Fruit fly (Drosophila melanogaster) whole organism, adult: ENCODE results near the gene CG42711.

Experiments
- CG14711 ChIP-seq: fragments of 200-800 bp; sonication (Bioruptor generic); optimal IDR thresholded peaks from 2 replicates; lab custom pipeline; 2018; ENCODE audit warnings: missing biosample characterization, mild to moderate bottlenecking, missing genetic modification characterization, moderate library complexity
- CG7101 ChIP-seq: fragments of 200-800 bp; sonication (Bioruptor generic); optimal IDR thresholded peaks from 2 replicates; lab custom pipeline; 2018; ENCODE audit warnings: missing biosample characterization, mild to moderate bottlenecking, missing genetic modification characterization, moderate library complexity
- Hr96 ChIP-seq: fragments of 200-800 bp; sonication (Bioruptor generic); optimal IDR thresholded peaks from 2 replicates; lab custom pipeline; 2016; ENCODE audit warnings: missing biosample characterization, missing genetic modification characterization
- Mnt ChIP-seq: fragments of 200-800 bp; sonication (Bioruptor generic); optimal IDR thresholded peaks from 2 replicates; lab custom pipeline; 2016; ENCODE audit warnings: missing biosample characterization, mild to moderate bottlenecking, missing genetic modification characterization
- bab1 ChIP-seq: fragments of 200-800 bp; sonication (Bioruptor generic); optimal IDR thresholded peaks from 3 replicates; lab custom pipeline; 2019; ENCODE audit warnings: missing biosample characterization, mild to moderate bottlenecking, missing genetic modification characterization, moderate library complexity
- cnc ChIP-seq, 2 experiments: fragments of >200 bp; optimal IDR thresholded peaks; 2 replicates each; lab custom pipeline; 2017
- kay ChIP-seq: fragments of 200-800 bp; sonication (Bioruptor generic); peaks from one replicate; lab custom pipeline; 2016; ENCODE audit warnings: missing biosample characterization, missing genetic modification characterization, borderline replicate concordance
- ovo ChIP-seq: fragments of 200-800 bp; sonication (Bioruptor generic); optimal IDR thresholded peaks from 2 replicates; lab custom pipeline; 2016; ENCODE audit warnings: missing biosample characterization, missing genetic modification characterization
- toe ChIP-seq: fragments of 200-800 bp; sonication (Bioruptor generic); optimal IDR thresholded peaks from 2 replicates; lab custom pipeline; 2016; ENCODE audit warnings: missing biosample characterization, missing genetic modification characterization

dm6 chr2L:13889934-13890333 lies 41.2 kb downstream of the CG42711 start:
- TF ChIP-seq cnc (optimal IDR thresholded peaks at IDR 0.05; lab: Kevin White, UChicago) (no peak), toe (no peak), bab1 (no peak), ovo (GFP tag; lab: Kevin White, UChicago) (no peak), Hr96 (GFP tag; lab: Kevin White, UChicago) (no peak), CG14711 (tag; lab: Kevin White, UChicago) (no peak), CG7101 (no peak), Mnt (no peak), kay (GFP tag; lab: Kevin White, UChicago) (no peak)
